Worm (Caenorhabditis elegans): Measurements from ENCODE around the gene T05C12.9.

DNA sequence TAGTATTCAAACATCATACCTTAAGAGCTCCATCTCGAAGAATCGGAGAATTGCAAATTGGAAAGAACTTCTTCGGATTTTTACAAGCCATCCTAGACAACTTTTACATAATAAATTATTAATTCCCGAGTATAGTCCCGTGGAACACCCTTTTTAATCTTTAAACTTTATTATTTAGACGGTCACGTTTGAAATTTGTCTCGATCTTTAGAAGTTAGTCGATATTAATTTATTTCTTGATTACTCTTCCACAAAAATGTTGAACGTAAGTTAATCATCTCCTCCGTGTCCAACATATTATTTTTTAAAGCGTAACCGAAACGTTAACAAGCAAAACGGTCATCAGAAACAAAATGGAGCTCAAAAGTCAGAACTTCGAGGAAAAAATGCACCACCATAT is 19.6 kb downstream of the T05C12.9 start, which contains the start of the genes decr-1.3 and T05C12.1:
- TF ChIP-seq nhr-11 (tag; optimal IDR thresholded peaks at IDR 0.05) (no peak), fkh-10 (GFP tag; optimal IDR thresholded peaks at IDR 0.05) (no peak), nfya-1 (tag; optimal IDR thresholded peaks at IDR 0.05) (no peak), ama-1 (optimal IDR thresholded peaks at IDR 0.05) (no peak), ceh-48 (tag; optimal IDR thresholded peaks at IDR 0.05) (no peak), sox-2 (GFP tag; IDR thresholded peaks at IDR 0.05) (no peak), ceh-18 (tag; optimal IDR thresholded peaks at IDR 0.05) (no peak)
